Fruit fly (Drosophila melanogaster): ENCODE measurements around the gene Bin1.

Gene Bin1

dm6 chr3R:16186791-16187681, 2.3 kb downstream of the Bin1 start, which contains the start of gene sra:
sra (plus strand) TSS chr3R:16186999.
- TF ChIP-seq h (optimal IDR thresholded peaks at IDR 0.05), result no peak

- TF ChIP-seq Sin3A (optimal IDR thresholded peaks at IDR 0.05) (no peak), Myc (optimal IDR thresholded peaks at IDR 0.05) (no peak), insv (optimal IDR thresholded peaks at IDR 0.05) (no peak), psq (optimal IDR thresholded peaks at IDR 0.05) (no peak), h (optimal IDR thresholded peaks at IDR 0.05) (no peak), ttk (optimal IDR thresholded peaks at IDR 0.05) (no peak)
These were observed 7.0 kb downstream of the Bin1 start for dm6 chr3R:16182269-16182875.

dm6 chr3R:16180476-16181070, 8.8 kb downstream of the Bin1 start, which contains the start of gene CG8927:
CG8927 (plus strand) TSS chr3R:16181020.
- TF ChIP-seq h (optimal IDR thresholded peaks at IDR 0.05) (no peak), Myc (optimal IDR thresholded peaks at IDR 0.05) (no peak), Sin3A (optimal IDR thresholded peaks at IDR 0.05) (no peak), ttk (optimal IDR thresholded peaks at IDR 0.05) (no peak), psq (optimal IDR thresholded peaks at IDR 0.05) (no peak), insv (optimal IDR thresholded peaks at IDR 0.05) (no peak)

- TF ChIP-seq insv (optimal IDR thresholded peaks at IDR 0.05) (no peak), ttk (optimal IDR thresholded peaks at IDR 0.05) (no peak), Sin3A (optimal IDR thresholded peaks at IDR 0.05) (no peak), Myc (optimal IDR thresholded peaks at IDR 0.05) (no peak), h (optimal IDR thresholded peaks at IDR 0.05) (no peak), psq (optimal IDR thresholded peaks at IDR 0.05) (no peak)
These were observed 12.8 kb downstream of the Bin1 start for dm6 chr3R:16176526-16176925.

DNA sequence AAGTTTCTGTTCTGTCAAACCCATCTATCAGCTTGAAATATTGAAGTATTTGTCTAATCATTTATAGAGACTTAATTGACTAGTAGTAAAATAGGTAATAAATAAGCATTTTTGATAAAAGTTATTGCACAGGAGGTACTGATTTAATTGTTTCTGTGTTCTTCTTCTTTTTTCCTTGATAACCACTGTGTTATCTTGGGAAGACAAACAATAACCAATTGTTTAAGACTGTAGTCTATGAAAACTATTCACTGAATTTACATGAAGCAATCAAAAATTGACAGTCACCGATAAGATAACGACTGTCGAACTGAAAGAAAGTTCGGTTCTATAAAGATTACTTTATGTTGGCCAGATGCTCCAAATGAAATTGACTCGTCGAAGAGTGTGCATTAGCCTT, 15.9 kb downstream of the Bin1 start:
- TF ChIP-seq psq (optimal IDR thresholded peaks at IDR 0.05) (no peak), ttk (optimal IDR thresholded peaks at IDR 0.05) (no peak), h (optimal IDR thresholded peaks at IDR 0.05) (no peak), Sin3A (optimal IDR thresholded peaks at IDR 0.05) (no peak), Myc (optimal IDR thresholded peaks at IDR 0.05) (no peak), insv (optimal IDR thresholded peaks at IDR 0.05) (no peak)

- TF ChIP-seq Myc (optimal IDR thresholded peaks at IDR 0.05) (no peak), insv (optimal IDR thresholded peaks at IDR 0.05) (no peak)
These were observed 17.6 kb downstream of the Bin1 start, which contains the start of gene CG8925 for dm6 chr3R:16171747-16172146. CG8925 (plus strand) TSS chr3R:16171991.

- TF ChIP-seq insv (optimal IDR thresholded peaks at IDR 0.05) (no peak), Myc (optimal IDR thresholded peaks at IDR 0.05) (no peak), h (optimal IDR thresholded peaks at IDR 0.05) (no peak), psq (optimal IDR thresholded peaks at IDR 0.05) (no peak), ttk (optimal IDR thresholded peaks at IDR 0.05) (no peak), Sin3A (optimal IDR thresholded peaks at IDR 0.05) (no peak)
These were observed 21.3 kb downstream of the Bin1 start for dm6 chr3R:16168088-16168487.

DNA sequence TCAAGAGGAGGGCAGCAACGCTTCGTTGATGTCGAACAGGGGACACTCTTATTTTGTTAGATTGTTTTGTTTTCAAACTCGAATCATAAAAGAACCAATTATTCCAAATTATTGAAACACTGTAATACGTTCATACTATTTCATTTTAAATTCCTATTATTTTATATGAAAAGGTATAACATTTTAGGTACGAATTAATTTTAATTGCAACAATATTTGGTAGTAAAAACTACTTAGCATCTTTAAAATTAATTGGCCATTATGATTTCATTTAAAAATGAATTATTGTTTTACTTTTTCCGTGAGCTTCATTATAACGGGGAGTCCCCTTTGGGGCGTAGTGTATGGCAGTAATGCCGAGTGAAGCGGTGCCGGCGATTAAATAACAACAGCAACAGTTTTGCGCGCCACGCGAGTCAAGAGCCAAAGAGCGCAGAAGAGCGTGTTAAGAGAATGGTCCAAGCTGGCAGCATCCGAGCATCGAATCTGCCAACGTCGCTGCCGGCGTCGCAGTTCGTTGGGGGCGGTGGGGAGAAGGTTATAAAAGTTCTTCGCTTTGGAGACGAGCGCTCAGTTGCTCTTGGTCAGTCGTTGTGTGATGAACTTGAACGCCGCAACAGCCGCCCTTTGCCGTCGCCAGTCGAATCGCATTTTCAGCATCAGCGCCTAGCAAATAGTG, 31.7 kb downstream of the Bin1 start:
- TF ChIP-seq Myc (optimal IDR thresholded peaks at IDR 0.05), result no peak
- no peak for TF ChIP-seq h (optimal IDR thresholded peaks at IDR 0.05)
- no peak for TF ChIP-seq Sin3A (optimal IDR thresholded peaks at IDR 0.05)
- TF ChIP-seq insv (optimal IDR thresholded peaks at IDR 0.05), result no peak
- no peak for TF ChIP-seq ttk (optimal IDR thresholded peaks at IDR 0.05)
- TF ChIP-seq psq (optimal IDR thresholded peaks at IDR 0.05), result no peak

- no peak for TF ChIP-seq Sin3A (optimal IDR thresholded peaks at IDR 0.05)
- TF ChIP-seq ttk (optimal IDR thresholded peaks at IDR 0.05), result no peak
- no peak for TF ChIP-seq psq (optimal IDR thresholded peaks at IDR 0.05)
- no peak for TF ChIP-seq insv (optimal IDR thresholded peaks at IDR 0.05)
- TF ChIP-seq Myc (optimal IDR thresholded peaks at IDR 0.05), result no peak
- no peak for TF ChIP-seq h (optimal IDR thresholded peaks at IDR 0.05)
These were observed 33.3 kb downstream of the Bin1 start for dm6 chr3R:16156032-16156431.

dm6 chr3R:16154682-16155081, 34.7 kb downstream of the Bin1 start, which contains the start of gene CG6006:
CG6006 (plus strand) TSS chr3R:16154982.
- TF ChIP-seq Myc (optimal IDR thresholded peaks at IDR 0.05) (no peak), h (optimal IDR thresholded peaks at IDR 0.05) (no peak), psq (optimal IDR thresholded peaks at IDR 0.05) (no peak), ttk (optimal IDR thresholded peaks at IDR 0.05) (no peak), Sin3A (optimal IDR thresholded peaks at IDR 0.05) (no peak), insv (optimal IDR thresholded peaks at IDR 0.05) (no peak)

DNA sequence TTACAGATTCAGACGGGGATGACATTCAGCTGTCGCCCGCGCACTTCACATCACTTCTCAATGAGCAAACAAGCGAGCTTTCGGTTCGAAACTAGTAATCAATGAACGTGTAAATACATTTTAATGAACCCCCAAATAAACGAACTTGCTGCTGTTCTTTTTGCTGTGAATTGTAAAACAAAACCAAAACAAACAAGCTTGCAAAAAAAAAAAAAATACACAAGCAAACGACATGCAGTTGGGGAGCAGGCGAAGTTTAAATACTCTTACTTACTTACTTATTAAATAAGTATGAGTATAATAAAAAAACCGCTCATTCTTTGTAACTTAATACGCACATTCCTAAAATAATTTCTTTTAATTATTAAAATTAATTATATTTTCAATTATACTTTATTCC, 35.1 kb downstream of the Bin1 start:
- TF ChIP-seq h (optimal IDR thresholded peaks at IDR 0.05), result no peak
- no peak for TF ChIP-seq Myc (optimal IDR thresholded peaks at IDR 0.05)
- TF ChIP-seq ttk (optimal IDR thresholded peaks at IDR 0.05), result no peak
- TF ChIP-seq psq (optimal IDR thresholded peaks at IDR 0.05), result no peak
- TF ChIP-seq insv (optimal IDR thresholded peaks at IDR 0.05), result no peak
- TF ChIP-seq Sin3A (optimal IDR thresholded peaks at IDR 0.05), result no peak

All from Kc167 (cell line).